Fruit fly (Drosophila melanogaster) whole organism, pupa: ENCODE results near the gene Tcs3.

Experiments used
- CG14655 ChIP-seq: fragments of 200-800 bp; sonication (Bioruptor generic); optimal IDR thresholded peaks from 3 replicates; lab custom pipeline; 2017; ENCODE audit warnings: mild to moderate bottlenecking, missing biosample characterization, missing genetic modification reagents, missing genetic modification characterization
- CG15710 ChIP-seq: fragments of 200-800 bp; sonication (Bioruptor generic); optimal IDR thresholded peaks from 2 replicates; lab custom pipeline; 2018; ENCODE audit warnings: missing biosample characterization, mild to moderate bottlenecking, missing genetic modification characterization, moderate library complexity
- CG34367 ChIP-seq: fragments of 200-800 bp; sonication (Bioruptor generic); optimal IDR thresholded peaks from 2 replicates; lab custom pipeline; 2018; ENCODE audit warnings: missing biosample characterization, mild to moderate bottlenecking, missing genetic modification characterization
- CG8159 ChIP-seq: fragments of 200-800 bp; sonication (Bioruptor generic); optimal IDR thresholded peaks from 3 replicates; lab custom pipeline; 2018; ENCODE audit warnings: missing biosample characterization, mild to moderate bottlenecking, missing genetic modification characterization, moderate library complexity
- D1 ChIP-seq: fragments of 200-800 bp; sonication (Bioruptor generic); optimal IDR thresholded peaks from 2 replicates; lab custom pipeline; 2018; ENCODE audit warnings: missing biosample characterization, mild to moderate bottlenecking, missing genetic modification characterization, moderate library complexity
- EcR ChIP-seq: fragments of 200-800 bp; sonication (Bioruptor generic); optimal IDR thresholded peaks from 3 replicates; lab custom pipeline; 2019; ENCODE audit warnings: missing biosample characterization, missing genetic modification characterization, mild to moderate bottlenecking, moderate library complexity, missing genetic modification reagents
- Ets98B ChIP-seq: fragments of 200-800 bp; sonication (Bioruptor generic); IDR thresholded peaks from 2 replicates; pipeline ENCODE4 v1.3.6; 2022; ENCODE audit warnings: missing biosample characterization, missing genetic modification characterization

DNA sequence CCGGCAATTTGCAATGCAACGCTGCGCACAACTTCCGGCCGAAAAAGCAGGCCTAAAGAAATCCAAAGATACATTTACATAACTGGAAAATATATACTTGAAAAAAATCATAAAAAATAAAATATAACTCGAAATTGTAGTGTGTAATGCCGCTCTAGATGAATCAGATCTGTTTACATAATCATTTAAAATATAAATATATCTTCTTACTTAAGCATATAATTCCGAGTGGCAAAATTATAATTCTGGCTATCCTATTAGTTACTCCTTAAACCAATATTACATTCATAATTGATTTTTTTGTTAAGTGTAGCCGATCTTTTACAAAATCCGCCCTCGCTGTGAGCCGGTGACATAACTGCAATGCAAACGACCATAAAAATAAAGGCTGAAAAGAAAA lies 12.3 kb upstream of the Tcs3 start:
- TF ChIP-seq CG8159 (no peak), Ets98B (GFP tag; lab: Robert Waterston, UW) (no peak; the same call in 1 of the 2 replicates), D1 (no peak), CG15710 (tag; lab: Kevin White, UChicago) (no peak), CG34367 (tag; lab: Kevin White, UChicago) (no peak), EcR (GFP tag; lab: Kevin White, UChicago) (no peak), CG14655 (GFP tag; lab: Kevin White, UChicago) (no peak)
